Worm (Caenorhabditis elegans): Measurements from ENCODE around the gene ZK1248.4.

Gene ZK1248.4

DNA sequence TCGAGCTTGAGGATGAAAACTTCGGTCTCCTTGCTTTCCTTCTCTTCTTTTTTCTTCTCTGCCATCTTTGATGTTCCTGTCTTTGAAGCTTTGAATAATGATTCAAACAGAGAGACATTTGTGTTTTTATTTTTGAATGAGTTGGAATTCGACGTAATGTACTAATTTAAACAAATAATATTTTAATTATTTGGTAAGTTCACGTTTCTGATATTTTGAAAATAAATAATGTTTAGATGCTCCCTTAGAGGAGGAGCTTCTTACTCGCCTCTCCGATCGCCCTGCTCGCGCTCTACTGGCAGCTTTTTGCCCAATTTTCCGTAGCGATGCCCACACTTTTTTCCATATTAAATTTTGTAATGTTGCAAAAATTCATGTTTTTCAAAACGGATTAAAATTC is 17.3 kb upstream of the ZK1248.4 start, which contains the start of the genes K05F1.9 and K05F1.1:
Gene K05F1.9, minus strand, starts transcription at position 101 of the 400 bp plus-strand sequence.
Gene K05F1.1, plus strand, starts transcription at position 308 of the 400 bp plus-strand sequence.
- no peak for TF ChIP-seq tbx-7 (tag; optimal IDR thresholded peaks at IDR 0.05)
- no peak for TF ChIP-seq unc-42 (tag; optimal IDR thresholded peaks at IDR 0.05)
- TF ChIP-seq ceh-2 (tag; optimal IDR thresholded peaks at IDR 0.05): no peak
- TF ChIP-seq sox-2 (GFP tag; IDR thresholded peaks at IDR 0.05): no peak
- no peak for TF ChIP-seq ceh-19 (GFP tag; optimal IDR thresholded peaks at IDR 0.05)
- TF ChIP-seq syd-9 (tag; optimal IDR thresholded peaks at IDR 0.05): no peak
- no peak for TF ChIP-seq hlh-8 (tag; optimal IDR thresholded peaks at IDR 0.05)
- TF ChIP-seq unc-55 (GFP tag; optimal IDR thresholded peaks at IDR 0.05): no peak
- TF ChIP-seq ahr-1 (tag; optimal IDR thresholded peaks at IDR 0.05): no peak
- no peak for TF ChIP-seq ceh-30 (tag; optimal IDR thresholded peaks at IDR 0.05)
- TF ChIP-seq lim-6 (tag; optimal IDR thresholded peaks at IDR 0.05): no peak
- TF ChIP-seq ceh-9 (tag; optimal IDR thresholded peaks at IDR 0.05): no peak
- no peak for TF ChIP-seq F13H6.1 (tag; optimal IDR thresholded peaks at IDR 0.05)
- TF ChIP-seq Y22D7AL.16 (tag; optimal IDR thresholded peaks at IDR 0.05): no peak
- no peak for TF ChIP-seq ztf-16 (tag; optimal IDR thresholded peaks at IDR 0.05)

DNA sequence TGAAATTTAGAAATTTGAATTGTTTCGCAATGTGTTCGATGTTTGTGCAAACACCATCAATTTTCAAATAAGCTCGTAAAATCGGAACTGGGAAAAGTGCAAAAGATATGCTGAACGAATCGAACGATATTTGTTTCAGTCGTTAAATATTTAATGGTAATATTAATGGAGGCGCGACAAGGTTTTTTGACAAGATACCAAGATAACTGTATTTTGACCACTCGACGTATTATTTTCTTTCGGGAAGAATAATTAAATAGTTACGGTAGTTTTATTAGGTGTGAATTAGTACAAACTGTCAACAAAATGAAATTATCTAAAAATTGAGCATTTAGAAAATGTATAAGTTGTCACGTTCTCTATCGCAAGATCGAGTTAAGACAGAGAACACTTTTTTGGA is 14.1 kb upstream of the ZK1248.4 start:
- TF ChIP-seq elt-2 (tag; optimal IDR thresholded peaks at IDR 0.05) (no peak), pha-2 (tag; optimal IDR thresholded peaks at IDR 0.05) (no peak), mec-3 (tag; optimal IDR thresholded peaks at IDR 0.05; ENCODE audit: borderline replicate concordance) (no peak), ceh-34 (tag; optimal IDR thresholded peaks at IDR 0.05) (no peak), ztf-16 (tag; optimal IDR thresholded peaks at IDR 0.05) (no peak), hlh-30 (tag; optimal IDR thresholded peaks at IDR 0.05; ENCODE audit: insufficient read depth) (no peak), zip-5 (tag; optimal IDR thresholded peaks at IDR 0.05) (no peak)

ce11 chrII:5805303-5805702 is 13.1 kb upstream of the ZK1248.4 start, which contains the start of gene K05F1.10:
Gene K05F1.10 (minus strand): TSS chrII:5805473.
- TF ChIP-seq ama-1 (optimal IDR thresholded peaks at IDR 0.05): no peak
- no peak for TF ChIP-seq hlh-8 (tag; optimal IDR thresholded peaks at IDR 0.05)
- TF ChIP-seq T23F11.4 (GFP tag; optimal IDR thresholded peaks at IDR 0.05): no peak
- TF ChIP-seq zip-5 (tag; optimal IDR thresholded peaks at IDR 0.05): no peak
- no peak for TF ChIP-seq fkh-6 (tag; optimal IDR thresholded peaks at IDR 0.05)
- TF ChIP-seq pat-9 (tag; optimal IDR thresholded peaks at IDR 0.05): no peak
- TF ChIP-seq ceh-6 (GFP tag; optimal IDR thresholded peaks at IDR 0.05): no peak
- TF ChIP-seq hlh-15 (tag; optimal IDR thresholded peaks at IDR 0.05): no peak
- no peak for TF ChIP-seq pros-1 (tag; optimal IDR thresholded peaks at IDR 0.05)
- no peak for TF ChIP-seq C08G9.2 (tag; optimal IDR thresholded peaks at IDR 0.05)
- no peak for TF ChIP-seq gmeb-2 (tag; optimal IDR thresholded peaks at IDR 0.05)
- TF ChIP-seq ceh-45 (GFP tag; IDR thresholded peaks at IDR 0.05): no peak
- TF ChIP-seq dmd-4 (tag; optimal IDR thresholded peaks at IDR 0.05; ENCODE audit: borderline replicate concordance): no peak
- TF ChIP-seq unc-3 (GFP tag; conservative IDR thresholded peaks at IDR 0.05): no peak
- TF ChIP-seq unc-3 (tag; optimal IDR thresholded peaks at IDR 0.05): no peak
- TF ChIP-seq ets-4 (tag; optimal IDR thresholded peaks at IDR 0.05): no peak
- no peak for TF ChIP-seq ceh-9 (tag; optimal IDR thresholded peaks at IDR 0.05)
- TF ChIP-seq pax-1 (tag; optimal IDR thresholded peaks at IDR 0.05): no peak
- TF ChIP-seq tbx-2 (tag; optimal IDR thresholded peaks at IDR 0.05): no peak
- no peak for TF ChIP-seq ceh-24 (tag; optimal IDR thresholded peaks at IDR 0.05)

- TF ChIP-seq ceh-45 (GFP tag; IDR thresholded peaks at IDR 0.05) (no peak), ets-4 (tag; optimal IDR thresholded peaks at IDR 0.05) (no peak), nhr-232 (tag; optimal IDR thresholded peaks at IDR 0.05) (no peak), hlh-30 (tag; optimal IDR thresholded peaks at IDR 0.05; ENCODE audit: insufficient read depth) (no peak), npax-4 (tag; optimal IDR thresholded peaks at IDR 0.05) (no peak), fax-1 (tag; optimal IDR thresholded peaks at IDR 0.05) (no peak)
Measured at ce11 chrII:5806563-5806962, 11.8 kb upstream of the ZK1248.4 start.

All from whole organism, late embryonic.